Worm (Caenorhabditis elegans) whole organism, mixed stage, embryonic: ENCODE results near the gene C04C3.4.

Experiments
- blmp-1 ChIP-seq: fragments of 150-350 bp; optimal IDR thresholded peaks from 2 replicates; lab custom pipeline; 2014; ENCODE audit warnings: missing biosample characterization, missing genetic modification characterization
- ceh-83 ChIP-seq: fragments of 200-800 bp; sonication (Bioruptor generic); optimal IDR thresholded peaks from 2 replicates; lab custom pipeline; 2018; ENCODE audit warnings: mild to moderate bottlenecking, missing genetic modification characterization, missing compliant biosample characterization
- elt-3 ChIP-seq: fragments of 150-350 bp; optimal IDR thresholded peaks from 2 replicates; lab custom pipeline; 2014; ENCODE audit warnings: missing biosample characterization, missing genetic modification characterization
- lsy-2 ChIP-seq: fragments of 150-350 bp; optimal IDR thresholded peaks from 2 replicates; lab custom pipeline; 2014; ENCODE audit warnings: missing biosample characterization, missing genetic modification characterization
- mab-5 ChIP-seq: fragments of 150-350 bp; optimal IDR thresholded peaks from 2 replicates; lab custom pipeline; 2014; ENCODE audit warnings: missing biosample characterization, missing genetic modification characterization
- mep-1 ChIP-seq: fragments of 150-350 bp; optimal IDR thresholded peaks from 2 replicates; lab custom pipeline; 2017; ENCODE audit warnings: missing biosample characterization, missing genetic modification reagents, missing genetic modification characterization, inconsistent platforms
- mls-2 ChIP-seq: sonication (generic microtip); optimal IDR thresholded peaks from 2 replicates; lab custom pipeline; 2016; ENCODE audit warnings: mild to moderate bottlenecking, missing genetic modification characterization, moderate library complexity, missing compliant biosample characterization
- nhr-2 ChIP-seq: fragments of 150-350 bp; optimal IDR thresholded peaks from 2 replicates; lab custom pipeline; 2014; ENCODE audit warnings: missing biosample characterization, missing genetic modification characterization
- nhr-237 ChIP-seq: fragments of 150-350 bp; optimal IDR thresholded peaks from 2 replicates; lab custom pipeline; 2014; ENCODE audit warnings: missing biosample characterization, missing genetic modification characterization
- nhr-76 ChIP-seq: sonication (generic microtip); optimal IDR thresholded peaks from 2 replicates; lab custom pipeline; 2017; ENCODE audit warnings: missing biosample characterization, missing genetic modification characterization
- pha-4 ChIP-seq: fragments of 150-350 bp; optimal IDR thresholded peaks from 2 replicates; lab custom pipeline; 2018; ENCODE audit warnings: missing biosample characterization, missing genetic modification reagents, missing genetic modification characterization
- snpc-4 ChIP-seq: fragments of 150-350 bp; optimal IDR thresholded peaks from 2 replicates; lab custom pipeline; 2014; ENCODE audit warnings: missing biosample characterization, missing genetic modification characterization
- unc-62 ChIP-seq: fragments of 150-350 bp; optimal IDR thresholded peaks from 2 replicates; lab custom pipeline; 2014; ENCODE audit warnings: missing biosample characterization, missing genetic modification reagents, missing genetic modification characterization
- ztf-11 ChIP-seq: fragments of 150-350 bp; optimal IDR thresholded peaks from 2 replicates; lab custom pipeline; 2014; ENCODE audit warnings: missing biosample characterization, missing genetic modification characterization

ce11 chrIV:3422516-3422915, 28.4 kb downstream of the C04C3.4 start, which contains the start of gene C04C3.6:
- TF ChIP-seq ceh-83 (GFP tag; lab: Kevin White, UChicago) = no peak
- no peak for TF ChIP-seq mab-5
- no peak for TF ChIP-seq lsy-2
- TF ChIP-seq mls-2 (tag; lab: Kevin White, UChicago) = no peak
- TF ChIP-seq nhr-76 (tag; lab: Kevin White, UChicago) = no peak
- no peak for TF ChIP-seq blmp-1
- TF ChIP-seq ztf-11 (tag; lab: Kevin White, UChicago) = no peak
- TF ChIP-seq mep-1 (tag; lab: Kevin White, UChicago) = no peak
- no peak for TF ChIP-seq nhr-2 (tag; lab: Kevin White, UChicago)
- TF ChIP-seq nhr-237 = no peak
- TF ChIP-seq elt-3 (tag; lab: Kevin White, UChicago) = no peak
- no peak for TF ChIP-seq unc-62
- no peak for TF ChIP-seq snpc-4 (tag; lab: Kevin White, UChicago)
- TF ChIP-seq pha-4 (tag; lab: Kevin White, UChicago) = no peak
